Fruit fly (Drosophila melanogaster) whole organism, embryonic: Measurements from ENCODE around the gene CG43894.

Experiments
- Aef1 ChIP-seq: fragments of 200-800 bp; sonication (Bioruptor generic); IDR thresholded peaks from 3 replicates; pipeline ENCODE4 v1.3.6; 2022; ENCODE audit warnings: missing biosample characterization, missing genetic modification characterization
- CG10147 ChIP-seq: fragments of 200-800 bp; sonication (Bioruptor generic); optimal IDR thresholded peaks from 2 replicates; lab custom pipeline; 2019; ENCODE audit warnings: missing biosample characterization, mild to moderate bottlenecking, missing genetic modification characterization, moderate library complexity
- CG11247 ChIP-seq: fragments of 200-800 bp; sonication (Bioruptor generic); IDR thresholded peaks from 2 replicates; pipeline ENCODE4 v1.3.6; 2022; ENCODE audit warnings: missing biosample characterization, missing genetic modification characterization
- CG11560 ChIP-seq: fragments of 200-800 bp; sonication (Bioruptor generic); IDR thresholded peaks from 3 replicates; pipeline ENCODE4 v1.3.6; 2022; ENCODE audit warnings: missing biosample characterization, missing genetic modification characterization
- CG13894 ChIP-seq: fragments of 200-800 bp; sonication (Bioruptor generic); optimal IDR thresholded peaks from 3 replicates; lab custom pipeline; 2018; ENCODE audit warnings: missing biosample characterization, mild to moderate bottlenecking, missing genetic modification characterization, moderate library complexity
- CG15269 ChIP-seq: fragments of 200-800 bp; sonication (Bioruptor generic); optimal IDR thresholded peaks from 2 replicates; lab custom pipeline; 2018; ENCODE audit warnings: missing biosample characterization, mild to moderate bottlenecking, missing genetic modification characterization, moderate library complexity
- CG15514 ChIP-seq: fragments of 200-800 bp; sonication (Bioruptor generic); optimal IDR thresholded peaks from 3 replicates; lab custom pipeline; 2017; ENCODE audit warnings: missing biosample characterization, missing genetic modification characterization, mild to moderate bottlenecking, moderate library complexity, missing genetic modification reagents
- CG15601 ChIP-seq: fragments of 200-800 bp; sonication (Bioruptor generic); optimal IDR thresholded peaks from 3 replicates; lab custom pipeline; 2019; ENCODE audit warnings: missing biosample characterization, mild to moderate bottlenecking, missing genetic modification characterization, moderate library complexity
- CG18011 ChIP-seq: fragments of 200-800 bp; sonication (Bioruptor generic); optimal IDR thresholded peaks from 2 replicates; lab custom pipeline; 2017; ENCODE audit warnings: missing biosample characterization, missing genetic modification characterization, mild to moderate bottlenecking, moderate library complexity, missing genotype
- CG2120 ChIP-seq: fragments of 200-800 bp; sonication (Bioruptor generic); optimal IDR thresholded peaks from 3 replicates; lab custom pipeline; 2016; ENCODE audit warnings: missing biosample characterization, missing genetic modification characterization
- CG2889 ChIP-seq: fragments of 200-800 bp; sonication (Bioruptor generic); IDR thresholded peaks from 3 replicates; pipeline ENCODE4 v1.3.6; 2022; ENCODE audit warnings: missing biosample characterization, missing genetic modification characterization
- CG31365 ChIP-seq: fragments of 200-800 bp; sonication (Bioruptor generic); optimal IDR thresholded peaks from 2 replicates; lab custom pipeline; 2018; ENCODE audit warnings: missing biosample characterization, mild to moderate bottlenecking, missing genetic modification characterization
- CG5180 ChIP-seq: fragments of 200-800 bp; sonication (Bioruptor generic); optimal IDR thresholded peaks from 3 replicates; lab custom pipeline; 2017; ENCODE audit warnings: missing biosample characterization, missing genetic modification characterization, mild to moderate bottlenecking, moderate library complexity, missing genetic modification reagents
- CG9609 ChIP-seq: fragments of 200-800 bp; sonication (Bioruptor generic); optimal IDR thresholded peaks from 3 replicates; lab custom pipeline; 2016; ENCODE audit warnings: missing biosample characterization, missing genetic modification characterization
- CG9727 ChIP-seq: fragments of 200-800 bp; sonication (Bioruptor generic); optimal IDR thresholded peaks from 3 replicates; lab custom pipeline; 2017; ENCODE audit warnings: missing biosample characterization, mild to moderate bottlenecking, missing genetic modification characterization
- CTCF ChIP-seq: fragments of 200-800 bp; sonication (Bioruptor generic); optimal IDR thresholded peaks from 2 replicates; lab custom pipeline; 2017; ENCODE audit warnings: missing biosample characterization, mild to moderate bottlenecking, missing genetic modification characterization, moderate library complexity
- D ChIP-seq, 2 experiments: fragments of 200-800 bp in 1 of 2; fragments of >200 bp in 1 of 2; sonication (Bioruptor generic) in 1 of 2; optimal IDR thresholded peaks; 2 replicates in 1 of 2; 3 replicates in 1 of 2; lab custom pipeline; 2017; ENCODE audit warnings: mild to moderate bottlenecking in 1 of 2, missing biosample characterization in 1 of 2, missing genetic modification characterization in 1 of 2, missing genetic modification reagents in 1 of 2
- Deaf1 ChIP-seq: fragments of 200-800 bp; optimal IDR thresholded peaks from 3 replicates; lab custom pipeline; 2019; ENCODE audit warnings: missing biosample characterization, mild to moderate bottlenecking, missing genetic modification characterization, moderate library complexity
- Dek ChIP-seq: fragments of 200-800 bp; sonication (Bioruptor generic); optimal IDR thresholded peaks from 3 replicates; lab custom pipeline; 2019; ENCODE audit warnings: missing biosample characterization, mild to moderate bottlenecking, missing genetic modification characterization, moderate library complexity
- Dip2 ChIP-seq: fragments of 200-800 bp; sonication (Bioruptor generic); IDR thresholded peaks from 2 replicates; pipeline ENCODE4 v1.3.6; 2022; ENCODE audit warnings: missing biosample characterization, missing genetic modification characterization
- Dll ChIP-seq: fragments of 200-800 bp; sonication (Bioruptor generic); IDR thresholded peaks from 4 replicates; pipeline ENCODE4 v1.3.6; 2022; ENCODE audit warnings: missing biosample characterization, missing genetic modification characterization; ENCODE audit not compliant: partially characterized antibody
- HLH54F ChIP-seq: fragments of 200-800 bp; sonication (Bioruptor generic); optimal IDR thresholded peaks from 3 replicates; lab custom pipeline; 2016; ENCODE audit warnings: missing biosample characterization, missing genetic modification characterization
- HmgZ ChIP-seq: fragments of 200-800 bp; sonication (Bioruptor generic); optimal IDR thresholded peaks from 2 replicates; lab custom pipeline; 2018; ENCODE audit warnings: missing biosample characterization, mild to moderate bottlenecking, missing genetic modification characterization
- Hmr ChIP-seq: fragments of 200-800 bp; sonication (Bioruptor generic); optimal IDR thresholded peaks from 3 replicates; lab custom pipeline; 2017; ENCODE audit warnings: mild to moderate bottlenecking, missing biosample characterization, missing genetic modification reagents, missing genetic modification characterization
- Med ChIP-seq: fragments of 200-800 bp; sonication (Bioruptor generic); peaks from one replicate; lab custom pipeline; 2016; ENCODE audit warnings: missing biosample characterization, missing genetic modification characterization, mild to moderate bottlenecking, inconsistent platforms, moderate library complexity
- Neu2 ChIP-seq: fragments of 200-800 bp; sonication (Bioruptor generic); optimal IDR thresholded peaks from 3 replicates; lab custom pipeline; 2016; ENCODE audit warnings: missing biosample characterization, missing genetic modification characterization, borderline replicate concordance
- Nf-YB ChIP-seq: fragments of 200-800 bp; sonication (Bioruptor generic); optimal IDR thresholded peaks from 3 replicates; lab custom pipeline; 2019; ENCODE audit warnings: missing biosample characterization, mild to moderate bottlenecking, missing genetic modification characterization, moderate library complexity
- Oli ChIP-seq: fragments of 200-800 bp; sonication (Bioruptor generic); optimal IDR thresholded peaks from 2 replicates; lab custom pipeline; 2018; ENCODE audit warnings: missing biosample characterization, mild to moderate bottlenecking, missing genetic modification characterization, moderate library complexity
- Ravus ChIP-seq: fragments of 200-800 bp; sonication (Bioruptor generic); IDR thresholded peaks from 2 replicates; pipeline ENCODE4 v1.3.6; 2022; ENCODE audit warnings: missing biosample characterization, missing genetic modification characterization
- Sox102F ChIP-seq: fragments of 200-800 bp; sonication (Bioruptor generic); optimal IDR thresholded peaks from 2 replicates; lab custom pipeline; 2018; ENCODE audit warnings: missing biosample characterization, mild to moderate bottlenecking, missing genetic modification characterization, moderate library complexity
- br ChIP-seq: fragments of >200 bp; optimal IDR thresholded peaks from 2 replicates; lab custom pipeline; 2017
- caup ChIP-seq: fragments of 200-800 bp; sonication (Bioruptor generic); optimal IDR thresholded peaks from 3 replicates; lab custom pipeline; 2017; ENCODE audit warnings: missing biosample characterization, mild to moderate bottlenecking, missing genetic modification characterization, moderate library complexity; ENCODE audit not compliant: severe bottlenecking
- dimm ChIP-seq: fragments of 200-800 bp; sonication (Bioruptor generic); IDR thresholded peaks from 2 replicates; pipeline ENCODE4 v1.3.6; 2022; ENCODE audit warnings: missing biosample characterization, missing genetic modification characterization
- dysf ChIP-seq: fragments of 200-800 bp; sonication (Bioruptor generic); IDR thresholded peaks from 3 replicates; pipeline ENCODE4 v1.3.6; 2022; ENCODE audit warnings: missing biosample characterization, missing genetic modification characterization
- exex ChIP-seq: fragments of 200-800 bp; sonication (Bioruptor generic); optimal IDR thresholded peaks from 4 replicates; lab custom pipeline; 2018; ENCODE audit warnings: missing biosample characterization, mild to moderate bottlenecking, missing genetic modification characterization, moderate library complexity
- fd102C ChIP-seq: fragments of 200-800 bp; sonication (Bioruptor generic); optimal IDR thresholded peaks from 2 replicates; lab custom pipeline; 2018; ENCODE audit warnings: missing biosample characterization, mild to moderate bottlenecking, missing genetic modification characterization, moderate library complexity
- gce ChIP-seq: fragments of 200-800 bp; sonication (Bioruptor generic); IDR thresholded peaks from 3 replicates; pipeline ENCODE4 v1.3.6; 2022; ENCODE audit warnings: missing biosample characterization, missing genetic modification characterization
- gcm ChIP-seq: fragments of 200-800 bp; sonication (Bioruptor generic); optimal IDR thresholded peaks from 2 replicates; lab custom pipeline; 2019; ENCODE audit warnings: missing biosample characterization, mild to moderate bottlenecking, missing genetic modification characterization, moderate library complexity
- gem ChIP-seq: fragments of 200-800 bp; sonication (Bioruptor generic); optimal IDR thresholded peaks from 2 replicates; lab custom pipeline; 2019; ENCODE audit warnings: missing biosample characterization, mild to moderate bottlenecking, missing genetic modification characterization, moderate library complexity
- mirr ChIP-seq: fragments of 200-800 bp; sonication (Bioruptor generic); optimal IDR thresholded peaks from 3 replicates; lab custom pipeline; 2018; ENCODE audit warnings: missing biosample characterization, mild to moderate bottlenecking, missing genetic modification characterization
- org-1 ChIP-seq: fragments of 200-800 bp; sonication (Bioruptor generic); optimal IDR thresholded peaks from 2 replicates; lab custom pipeline; 2017; ENCODE audit warnings: missing biosample characterization, missing genetic modification characterization
- p53 ChIP-seq: fragments of 200-800 bp; sonication (Bioruptor generic); optimal IDR thresholded peaks from 2 replicates; lab custom pipeline; 2016; ENCODE audit warnings: missing biosample characterization, missing genetic modification characterization
- peb ChIP-seq: fragments of 200-800 bp; sonication (Bioruptor generic); IDR thresholded peaks from 2 replicates; pipeline ENCODE4 v1.3.6; 2022; ENCODE audit warnings: missing biosample characterization, missing genetic modification characterization
- run ChIP-seq: fragments of 200-800 bp; sonication (Bioruptor generic); optimal IDR thresholded peaks from 3 replicates; lab custom pipeline; 2018; ENCODE audit warnings: missing biosample characterization, mild to moderate bottlenecking, missing genetic modification characterization
- scrt ChIP-seq: fragments of 200-800 bp; sonication (Bioruptor generic); optimal IDR thresholded peaks from 2 replicates; lab custom pipeline; 2018; ENCODE audit warnings: missing biosample characterization, mild to moderate bottlenecking, missing genetic modification characterization, moderate library complexity
- sens ChIP-seq: fragments of 200-800 bp; sonication (Bioruptor generic); peaks from one replicate; lab custom pipeline; 2016; ENCODE audit warnings: missing biosample characterization, missing genetic modification characterization
- stc ChIP-seq: fragments of 200-800 bp; sonication (Bioruptor generic); IDR thresholded peaks from 2 replicates; pipeline ENCODE4 v1.3.6; 2022; ENCODE audit warnings: missing biosample characterization, missing genetic modification characterization
- zfh1 ChIP-seq: fragments of 200-800 bp; sonication (Bioruptor generic); IDR thresholded peaks from 3 replicates; pipeline ENCODE4 v1.3.6; 2022; ENCODE audit warnings: missing biosample characterization, missing genetic modification characterization

The CG43894 gene

dm6 chr3L:12892485-12893173 is 3.1 kb downstream of the CG43894 start, which contains the start of gene CG14118 (continued):
- 0 out of 2 replicates have a peak, but pooled peaks have one; percentile 24 for TF ChIP-seq CG11247
- TF ChIP-seq Sox102F = peak; percentile 28
- TF ChIP-seq CG15269 (tag; lab: Kevin White, UChicago) = peak; percentile 30
- peak; percentile 10; the same call in 1 of the 3 replicates for TF ChIP-seq dysf
- peak; percentile 68 for TF ChIP-seq Med
- 0 out of 2 replicates have a peak, but pooled peaks have one; percentile 14 for TF ChIP-seq stc (GFP tag; lab: Robert Waterston, UW)
- peak; percentile 40 for TF ChIP-seq gem (tag; lab: Kevin White, UChicago)
- TF ChIP-seq CG2120 (GFP tag; lab: Kevin White, UChicago) = peak; percentile 24
- no peak for TF ChIP-seq Dll (GFP tag; lab: Robert Waterston, UW)
- TF ChIP-seq Hmr = peak; percentile 8
- peak; percentile 68 for TF ChIP-seq sens
- no peak for TF ChIP-seq CG10147 (GFP tag; lab: Kevin White, UChicago)
- peak; percentile 21 for TF ChIP-seq caup (GFP tag; lab: Kevin White, UChicago)

- no peak for TF ChIP-seq Oli (tag; lab: Kevin White, UChicago)
- TF ChIP-seq CG11560 (tag; lab: Robert Waterston, UW) = no peak
- TF ChIP-seq run (tag; lab: Kevin White, UChicago) = no peak
- TF ChIP-seq CG2889 (GFP tag; lab: Robert Waterston, UW) = no peak
- TF ChIP-seq Dek (tag; lab: Kevin White, UChicago) = no peak
- TF ChIP-seq CG15601 (tag; lab: Kevin White, UChicago) = no peak
- no peak for TF ChIP-seq br (lab: Kevin White, UChicago)
- no peak for TF ChIP-seq Ravus (GFP tag; lab: Robert Waterston, UW)
- TF ChIP-seq CG18011 (GFP tag; lab: Kevin White, UChicago) = no peak
- TF ChIP-seq CG13894 = no peak
- no peak for TF ChIP-seq gcm
- TF ChIP-seq CG5180 (GFP tag; lab: Kevin White, UChicago) = no peak
- no peak for TF ChIP-seq zfh1 (GFP tag; lab: Robert Waterston, UW)
- no peak for TF ChIP-seq fd102C
- TF ChIP-seq Dip2 = peak; percentile 85
- TF ChIP-seq peb (GFP tag; lab: Robert Waterston, UW) = no peak
- peak; percentile 14 for TF ChIP-seq HmgZ (tag; lab: Kevin White, UChicago)
- TF ChIP-seq CG9609 (GFP tag; lab: Kevin White, UChicago) = no peak
- peak; percentile 56 for TF ChIP-seq exex (tag; lab: Kevin White, UChicago)
- TF ChIP-seq CG31365 = no peak
- TF ChIP-seq p53 (GFP tag; lab: Kevin White, UChicago) = no peak
- no peak for TF ChIP-seq CG15514 (GFP tag; lab: Kevin White, UChicago)
- peak; percentile 69 for TF ChIP-seq Nf-YB (GFP tag; lab: Kevin White, UChicago)
- TF ChIP-seq mirr (GFP tag; lab: Kevin White, UChicago) = peak; percentile 80
- TF ChIP-seq Deaf1 (tag; lab: Kevin White, UChicago) = no peak
- no peak for TF ChIP-seq CG9727 (GFP tag; lab: Kevin White, UChicago)
- no peak for TF ChIP-seq Dll (GFP tag; lab: Robert Waterston, UW)
- TF ChIP-seq scrt (GFP tag; lab: Kevin White, UChicago) = no peak
- no peak for TF ChIP-seq dimm (GFP tag; lab: Robert Waterston, UW)
- no peak for TF ChIP-seq D (optimal IDR thresholded peaks at IDR 0.05; lab: Kevin White, UChicago)
- no peak for TF ChIP-seq D (GFP tag; optimal IDR thresholded peaks at IDR 0.05; lab: Kevin White, UChicago)
- no peak for TF ChIP-seq Aef1 (GFP tag; lab: Robert Waterston, UW)
- no peak for TF ChIP-seq Neu2 (GFP tag; lab: Kevin White, UChicago)
- no peak for TF ChIP-seq org-1 (GFP tag; lab: Kevin White, UChicago)
- TF ChIP-seq CTCF = peak; percentile 92
- TF ChIP-seq HLH54F (GFP tag; lab: Kevin White, UChicago) = no peak
- no peak for TF ChIP-seq gce (GFP tag; lab: Robert Waterston, UW)
These were observed 13.1 kb downstream of the CG43894 start, which contains the start of gene CG12520 for dm6 chr3L:12902579-12903228. Gene CG12520, minus strand, starts transcription at chr3L:12902737.
